Worm (Caenorhabditis elegans) whole organism, late embryonic: Measurements from ENCODE around the gene srx-22.

Source experiments
- K02D7.2 ChIP-seq: sonication (generic microtip); optimal IDR thresholded peaks from 2 replicates; lab custom pipeline; 2017; ENCODE audit warnings: mild to moderate bottlenecking, missing genetic modification characterization, missing compliant biosample characterization
- ama-1 ChIP-seq: fragments of 150-350 bp; optimal IDR thresholded peaks from 2 replicates; lab custom pipeline; 2014
- ets-4 ChIP-seq: sonication (generic microtip); optimal IDR thresholded peaks from 2 replicates; lab custom pipeline; 2016; ENCODE audit warnings: missing genetic modification characterization, missing compliant biosample characterization
- gmeb-2 ChIP-seq: sonication (generic microtip); optimal IDR thresholded peaks from 2 replicates; lab custom pipeline; 2016; ENCODE audit warnings: missing genetic modification characterization, inconsistent platforms, missing compliant biosample characterization
- hlh-30 ChIP-seq: sonication (generic microtip); optimal IDR thresholded peaks from 2 replicates; lab custom pipeline; 2017; ENCODE audit warnings: antibody characterized with exemption, missing genetic modification characterization, missing compliant biosample characterization; ENCODE audit not compliant: insufficient read depth
- npax-4 ChIP-seq: sonication (generic microtip); optimal IDR thresholded peaks from 2 replicates; lab custom pipeline; 2016; ENCODE audit warnings: missing genetic modification characterization, missing compliant biosample characterization
- pha-4 ChIP-seq: fragments of 150-350 bp; optimal IDR thresholded peaks from 2 replicates; lab custom pipeline; 2018; ENCODE audit warnings: missing biosample characterization, missing genetic modification reagents, missing genetic modification characterization
- pros-1 ChIP-seq: fragments of 150-350 bp; optimal IDR thresholded peaks from 2 replicates; lab custom pipeline; 2014; ENCODE audit warnings: missing biosample characterization, missing genetic modification reagents, missing genetic modification characterization

DNA sequence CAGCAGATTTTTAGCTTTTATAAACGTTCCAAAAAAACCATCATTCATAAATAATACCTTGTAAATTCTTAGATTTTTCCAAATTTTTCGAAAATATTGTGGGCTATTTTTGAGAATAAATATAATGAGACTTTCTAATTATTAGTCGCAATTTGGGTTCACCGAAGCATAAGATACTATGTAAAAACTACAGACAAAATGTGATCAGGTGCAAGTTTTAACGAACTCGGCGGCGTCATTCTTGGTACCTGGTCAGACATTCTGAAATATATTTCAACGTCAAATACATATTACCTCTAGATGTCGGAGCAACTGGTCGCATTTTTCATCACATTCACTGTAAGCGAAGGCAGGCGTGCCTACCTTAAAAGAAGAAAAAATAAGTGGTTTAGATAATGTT, 2.3 kb downstream of the srx-22 start, which contains the start of gene srx-23:
- TF ChIP-seq pros-1 = no peak
- no peak for TF ChIP-seq K02D7.2
- TF ChIP-seq ama-1 (lab: Kevin White, UChicago) = no peak
- no peak for TF ChIP-seq pha-4 (tag; lab: Kevin White, UChicago)
- no peak for TF ChIP-seq npax-4 (tag; lab: Kevin White, UChicago)
- TF ChIP-seq gmeb-2 (tag; lab: Kevin White, UChicago) = no peak
- no peak for TF ChIP-seq hlh-30 (tag; lab: Kevin White, UChicago)
- TF ChIP-seq ets-4 (tag; lab: Kevin White, UChicago) = no peak
